Fruit fly (Drosophila melanogaster) whole organism, pupa: ENCODE measurements around the gene Coq2.
A peak's percentile ranks its signal among the peaks of the same experiment; 100 is the strongest.

Experiments used
- CG10348 ChIP-seq: fragments of 200-800 bp; sonication (Bioruptor generic); IDR thresholded peaks from 2 replicates; pipeline ENCODE4 v1.3.6; 2022; ENCODE audit warnings: missing biosample characterization, missing genetic modification characterization
- CG12605 ChIP-seq: fragments of 200-800 bp; sonication (Bioruptor generic); IDR thresholded peaks from 2 replicates; pipeline ENCODE4 v1.3.6; 2022; ENCODE audit warnings: missing biosample characterization, missing genetic modification characterization
- CG13204 ChIP-seq: fragments of 200-800 bp; sonication (Bioruptor generic); optimal IDR thresholded peaks from 2 replicates; lab custom pipeline; 2018; ENCODE audit warnings: missing biosample characterization, mild to moderate bottlenecking, missing genetic modification characterization, moderate library complexity
- CG14655 ChIP-seq: fragments of 200-800 bp; sonication (Bioruptor generic); optimal IDR thresholded peaks from 3 replicates; lab custom pipeline; 2017; ENCODE audit warnings: mild to moderate bottlenecking, missing biosample characterization, missing genetic modification reagents, missing genetic modification characterization
- CG15710 ChIP-seq: fragments of 200-800 bp; sonication (Bioruptor generic); optimal IDR thresholded peaks from 2 replicates; lab custom pipeline; 2018; ENCODE audit warnings: missing biosample characterization, mild to moderate bottlenecking, missing genetic modification characterization, moderate library complexity
- CG17806 ChIP-seq: fragments of 200-800 bp; sonication (Bioruptor generic); optimal IDR thresholded peaks from 2 replicates; lab custom pipeline; 2018; ENCODE audit warnings: missing biosample characterization, mild to moderate bottlenecking, missing genetic modification characterization, moderate library complexity
- CG32121 ChIP-seq: fragments of 200-800 bp; sonication (Bioruptor generic); IDR thresholded peaks from 2 replicates; pipeline ENCODE4 v1.3.6; 2022; ENCODE audit warnings: missing biosample characterization, missing genetic modification characterization
- CG34367 ChIP-seq: fragments of 200-800 bp; sonication (Bioruptor generic); optimal IDR thresholded peaks from 2 replicates; lab custom pipeline; 2018; ENCODE audit warnings: missing biosample characterization, mild to moderate bottlenecking, missing genetic modification characterization
- CG4496 ChIP-seq: fragments of 200-800 bp; sonication (Bioruptor generic); IDR thresholded peaks from 3 replicates; pipeline ENCODE4 v1.3.6; 2022; ENCODE audit warnings: missing biosample characterization, missing genetic modification characterization
- CG8159 ChIP-seq: fragments of 200-800 bp; sonication (Bioruptor generic); optimal IDR thresholded peaks from 3 replicates; lab custom pipeline; 2018; ENCODE audit warnings: missing biosample characterization, mild to moderate bottlenecking, missing genetic modification characterization, moderate library complexity
- CG9948 ChIP-seq: fragments of 200-800 bp; sonication (Bioruptor generic); optimal IDR thresholded peaks from 2 replicates; lab custom pipeline; 2018; ENCODE audit warnings: missing biosample characterization, mild to moderate bottlenecking, missing genetic modification characterization, moderate library complexity
- D1 ChIP-seq: fragments of 200-800 bp; sonication (Bioruptor generic); optimal IDR thresholded peaks from 2 replicates; lab custom pipeline; 2018; ENCODE audit warnings: missing biosample characterization, mild to moderate bottlenecking, missing genetic modification characterization, moderate library complexity
- EcR ChIP-seq: fragments of 200-800 bp; sonication (Bioruptor generic); optimal IDR thresholded peaks from 3 replicates; lab custom pipeline; 2019; ENCODE audit warnings: missing biosample characterization, missing genetic modification characterization, mild to moderate bottlenecking, moderate library complexity, missing genetic modification reagents
- Ets98B ChIP-seq: fragments of 200-800 bp; sonication (Bioruptor generic); IDR thresholded peaks from 2 replicates; pipeline ENCODE4 v1.3.6; 2022; ENCODE audit warnings: missing biosample characterization, missing genetic modification characterization
- Pif1A ChIP-seq: fragments of 200-800 bp; sonication (Bioruptor generic); optimal IDR thresholded peaks from 3 replicates; lab custom pipeline; 2016; ENCODE audit warnings: missing biosample characterization, missing genetic modification characterization
- Pif1B ChIP-seq: fragments of 200-800 bp; sonication (Bioruptor generic); optimal IDR thresholded peaks from 3 replicates; lab custom pipeline; 2016; ENCODE audit warnings: missing biosample characterization, missing genetic modification characterization
- Snoo ChIP-seq: fragments of 200-800 bp; sonication (Bioruptor generic); optimal IDR thresholded peaks from 3 replicates; lab custom pipeline; 2017; ENCODE audit warnings: missing biosample characterization, mild to moderate bottlenecking, missing genetic modification characterization, inconsistent platforms
- fd96Ca ChIP-seq: fragments of 200-800 bp; sonication (Bioruptor generic); IDR thresholded peaks from 3 replicates; pipeline ENCODE4 v1.3.6; 2022; ENCODE audit warnings: missing biosample characterization, missing genetic modification characterization
- gl ChIP-seq: fragments of 200-800 bp; sonication (Bioruptor generic); optimal IDR thresholded peaks from 2 replicates; lab custom pipeline; 2018; ENCODE audit warnings: missing biosample characterization, mild to moderate bottlenecking, missing genetic modification characterization
- rn ChIP-seq: fragments of 200-800 bp; sonication (Bioruptor generic); IDR thresholded peaks from 2 replicates; pipeline ENCODE4 v1.3.6; 2022; ENCODE audit warnings: missing biosample characterization, missing genetic modification characterization

Gene Coq2

dm6 chr3R:8308515-8308959, 7.8 kb downstream of the Coq2 start, which contains the start of gene tex:
Gene tex (minus strand): TSS chr3R:8308645.
- no peak for TF ChIP-seq Pif1A (GFP tag; lab: Kevin White, UChicago)
- no peak for TF ChIP-seq rn
- TF ChIP-seq CG32121, result no peak
- TF ChIP-seq CG10348 (GFP tag; lab: Robert Waterston, UW), result no peak
- no peak for TF ChIP-seq Ets98B (GFP tag; lab: Robert Waterston, UW)
- TF ChIP-seq gl (tag; lab: Kevin White, UChicago), result no peak
- TF ChIP-seq CG12605 (GFP tag; lab: Robert Waterston, UW), result no peak

- TF ChIP-seq Pif1A (GFP tag; lab: Kevin White, UChicago) (no peak), Snoo (tag; lab: Kevin White, UChicago) (no peak), CG12605 (GFP tag; lab: Robert Waterston, UW) (no peak), CG8159 (tag; lab: Kevin White, UChicago) (no peak), CG15710 (tag; lab: Kevin White, UChicago) (no peak), Ets98B (GFP tag; lab: Robert Waterston, UW) (no peak), CG32121 (no peak), CG9948 (tag; lab: Kevin White, UChicago) (no peak), Pif1B (GFP tag; lab: Kevin White, UChicago) (no peak), D1 (tag; lab: Kevin White, UChicago) (no peak), CG34367 (tag; lab: Kevin White, UChicago) (no peak), CG14655 (GFP tag; lab: Kevin White, UChicago) (no peak), CG17806 (tag; lab: Kevin White, UChicago) (no peak)
These were observed 9.1 kb downstream of the Coq2 start for dm6 chr3R:8307283-8307682.

- no peak for TF ChIP-seq CG13204 (GFP tag; lab: Kevin White, UChicago)
- TF ChIP-seq CG12605 (GFP tag; lab: Robert Waterston, UW), result no peak
- TF ChIP-seq fd96Ca (GFP tag; lab: Robert Waterston, UW), result no peak
- no peak for TF ChIP-seq CG14655 (GFP tag; lab: Kevin White, UChicago)
- TF ChIP-seq EcR (GFP tag; lab: Kevin White, UChicago), result no peak
- TF ChIP-seq D1 (tag; lab: Kevin White, UChicago), result no peak
- TF ChIP-seq CG9948 (tag; lab: Kevin White, UChicago), result no peak
- TF ChIP-seq Snoo (tag; lab: Kevin White, UChicago), result no peak
- TF ChIP-seq rn, result no peak
- TF ChIP-seq CG34367 (tag; lab: Kevin White, UChicago), result no peak
- no peak for TF ChIP-seq CG8159 (tag; lab: Kevin White, UChicago)
- no peak for TF ChIP-seq CG17806 (tag; lab: Kevin White, UChicago)
- TF ChIP-seq CG10348 (GFP tag; lab: Robert Waterston, UW), result no peak
- TF ChIP-seq CG32121, result no peak
- TF ChIP-seq CG15710 (tag; lab: Kevin White, UChicago), result no peak
- TF ChIP-seq, all 21 proteins: peak for 0
These were observed 9.4 kb downstream of the Coq2 start for dm6 chr3R:8306927-8307261.

dm6 chr3R:8306188-8306926, 10.0 kb downstream of the Coq2 start:
- TF ChIP-seq CG13204 (GFP tag; lab: Kevin White, UChicago) (no peak), rn (no peak), CG15710 (tag; lab: Kevin White, UChicago) (no peak), gl (tag; lab: Kevin White, UChicago) (no peak), CG14655 (GFP tag; lab: Kevin White, UChicago) (no peak), D1 (tag; lab: Kevin White, UChicago) (no peak), CG12605 (GFP tag; lab: Robert Waterston, UW) (no peak), CG34367 (tag; lab: Kevin White, UChicago) (no peak), CG32121 (no peak), CG10348 (GFP tag; lab: Robert Waterston, UW) (no peak), CG8159 (tag; lab: Kevin White, UChicago) (no peak), CG17806 (tag; lab: Kevin White, UChicago) (no peak), Ets98B (GFP tag; lab: Robert Waterston, UW) (no peak), fd96Ca (GFP tag; lab: Robert Waterston, UW) (no peak), Pif1B (GFP tag; lab: Kevin White, UChicago) (no peak), EcR (GFP tag; lab: Kevin White, UChicago) (no peak), Snoo (tag; lab: Kevin White, UChicago) (no peak), CG4496 (GFP tag; lab: Robert Waterston, UW) (no peak)

dm6 chr3R:8305110-8305509, 11.2 kb downstream of the Coq2 start, which contains the start of gene Sgt1:
Gene Sgt1 (minus strand): TSS chr3R:8305274.
- TF ChIP-seq Pif1A (GFP tag; lab: Kevin White, UChicago) (no peak), CG32121 (0 out of 2 replicates have a peak, but pooled peaks have one; percentile 11), CG9948 (tag; lab: Kevin White, UChicago) (no peak), CG34367 (tag; lab: Kevin White, UChicago) (no peak), CG8159 (tag; lab: Kevin White, UChicago) (no peak), CG4496 (GFP tag; lab: Robert Waterston, UW) (no peak)
- TF ChIP-seq, all 21 proteins: peak for 1

dm6 chr3R:8303848-8304247, 12.5 kb downstream of the Coq2 start, which contains the start of gene nac:
Gene nac (minus strand): TSS chr3R:8304023.
- TF ChIP-seq CG13204 (GFP tag; lab: Kevin White, UChicago) (no peak), EcR (GFP tag; lab: Kevin White, UChicago) (peak; percentile 25), D1 (tag; lab: Kevin White, UChicago) (peak; percentile 37), Ets98B (GFP tag; lab: Robert Waterston, UW) (peak; percentile 7; the same call in 1 of the 2 replicates), CG32121 (peak; percentile 32; the same call in 1 of the 2 replicates)
- TF ChIP-seq, all 21 proteins: peak for 4
